Fruit fly (Drosophila melanogaster) whole organism, wandering third instar larva: Measurements from ENCODE around the gene CG15625.

ENCODE experiments used
- Abd-B ChIP-seq: fragments of >200 bp; optimal IDR thresholded peaks from 2 replicates; lab custom pipeline; 2017; ENCODE audit warnings: missing biosample characterization, missing genetic modification characterization
- CG9705 ChIP-seq: fragments of 200-800 bp; sonication (Bioruptor generic); optimal IDR thresholded peaks from 2 replicates; lab custom pipeline; 2018; ENCODE audit warnings: missing biosample characterization, mild to moderate bottlenecking, missing genetic modification characterization
- Dfd ChIP-seq: fragments of >200 bp; optimal IDR thresholded peaks from 2 replicates; lab custom pipeline; 2017; ENCODE audit warnings: missing biosample characterization, missing genetic modification characterization
- Dif ChIP-seq: fragments of 200-275, 200-300 bp; sonication (Bioruptor generic); optimal IDR thresholded peaks from 2 replicates; lab custom pipeline; 2018; ENCODE audit warnings: missing biosample characterization, missing genetic modification characterization; ENCODE audit not compliant: partially characterized antibody
- GATAd ChIP-seq: sonication (Bioruptor generic); optimal IDR thresholded peaks from 2 replicates; lab custom pipeline; 2016; ENCODE audit warnings: missing biosample characterization, missing genetic modification characterization
- Hr78 ChIP-seq: fragments of >200 bp; optimal IDR thresholded peaks from 2 replicates; lab custom pipeline; 2017; ENCODE audit warnings: missing biosample characterization, missing genetic modification characterization
- Hr83 ChIP-seq: fragments of 200-300 bp; sonication (Bioruptor generic); optimal IDR thresholded peaks from 2 replicates; lab custom pipeline; 2016; ENCODE audit warnings: missing biosample characterization, mild to moderate bottlenecking, missing genetic modification characterization, moderate library complexity; ENCODE audit not compliant: poor library complexity, severe bottlenecking
- Mio ChIP-seq: sonication (Bioruptor generic); optimal IDR thresholded peaks from 2 replicates; lab custom pipeline; 2016; ENCODE audit warnings: missing biosample characterization, missing genetic modification characterization
- Myc ChIP-seq: fragments of >200 bp; optimal IDR thresholded peaks from 2 replicates; lab custom pipeline; 2017
- OdsH ChIP-seq: fragments of 200-800 bp; sonication (Bioruptor generic); optimal IDR thresholded peaks from 2 replicates; lab custom pipeline; 2016; ENCODE audit warnings: missing biosample characterization, mild to moderate bottlenecking, missing genetic modification characterization
- Rel ChIP-seq, 2 experiments: fragments of 200-800 bp; sonication (Bioruptor generic) in 1 of 2; optimal IDR thresholded peaks; 2 replicates in 1 of 2; 3 replicates in 1 of 2; lab custom pipeline; 2016 to 2019; ENCODE audit warnings: mild to moderate bottlenecking in 2 of 2, missing biosample characterization in 2 of 2, missing genetic modification characterization in 2 of 2, moderate library complexity in 1 of 2
- Sp1 ChIP-seq: fragments of 200-800 bp; sonication (Bioruptor generic); optimal IDR thresholded peaks from 3 replicates; lab custom pipeline; 2019; ENCODE audit warnings: missing biosample characterization, mild to moderate bottlenecking, missing genetic modification characterization, moderate library complexity
- Vsx2 ChIP-seq: fragments of 200-300, 225-300 bp; sonication (Bioruptor generic); optimal IDR thresholded peaks from 2 replicates; lab custom pipeline; 2018; ENCODE audit warnings: missing biosample characterization, missing genetic modification characterization; ENCODE audit not compliant: partially characterized antibody
- br ChIP-seq: fragments of 200-800 bp; sonication (Bioruptor generic); optimal IDR thresholded peaks from 2 replicates; lab custom pipeline; 2016; ENCODE audit warnings: missing biosample characterization, missing genetic modification characterization
- brk ChIP-seq: fragments of 200-800 bp; sonication (Bioruptor generic); optimal IDR thresholded peaks from 2 replicates; lab custom pipeline; 2016; ENCODE audit warnings: missing biosample characterization, mild to moderate bottlenecking, missing genetic modification characterization
- dl ChIP-seq, 2 experiments: fragments of 175-275, 200-275 bp in 1 of 2; fragments of 200-275 bp in 1 of 2; sonication (Bioruptor generic); optimal IDR thresholded peaks; lab custom pipeline; 2018; ENCODE audit warnings: mild to moderate bottlenecking in 2 of 2, missing biosample characterization in 2 of 2, missing genetic modification characterization in 2 of 2, moderate library complexity in 2 of 2; ENCODE audit not compliant: partially characterized antibody in 2 of 2, insufficient read depth in 1 of 2
- dsf ChIP-seq: sonication (Bioruptor generic); optimal IDR thresholded peaks from 2 replicates; lab custom pipeline; 2016; ENCODE audit warnings: missing biosample characterization, missing genetic modification characterization, borderline replicate concordance
- ey ChIP-seq: fragments of 200-800 bp; sonication (Bioruptor generic); optimal IDR thresholded peaks from 2 replicates; lab custom pipeline; 2016; ENCODE audit warnings: missing biosample characterization, missing genetic modification characterization
- foxo ChIP-seq, 2 experiments: fragments of 200-800 bp; sonication (Bioruptor generic); optimal IDR thresholded peaks; 2 replicates in 1 of 2; 3 replicates in 1 of 2; lab custom pipeline; 2016 to 2017; ENCODE audit warnings: missing biosample characterization in 2 of 2, missing genetic modification characterization in 2 of 2
- fru ChIP-seq: fragments of 200-800 bp; sonication (Bioruptor generic); optimal IDR thresholded peaks from 3 replicates; lab custom pipeline; 2016; ENCODE audit warnings: missing biosample characterization, mild to moderate bottlenecking, missing genetic modification characterization
- h ChIP-seq: fragments of 200-800 bp; sonication (Bioruptor generic); optimal IDR thresholded peaks from 3 replicates; lab custom pipeline; 2016; ENCODE audit warnings: missing biosample characterization, mild to moderate bottlenecking, missing genetic modification characterization
- jim ChIP-seq: fragments of 175-275, 200-325 bp; sonication (Bioruptor generic); optimal IDR thresholded peaks from 2 replicates; lab custom pipeline; 2016; ENCODE audit warnings: missing biosample characterization, mild to moderate bottlenecking, missing genetic modification characterization
- lola ChIP-seq: fragments of >200 bp; optimal IDR thresholded peaks from 2 replicates; lab custom pipeline; 2017; ENCODE audit warnings: missing biosample characterization, missing genetic modification characterization
- pan ChIP-seq: fragments of >200 bp; optimal IDR thresholded peaks from 2 replicates; lab custom pipeline; 2017
- psq ChIP-seq: fragments of 200-800 bp; sonication (Bioruptor generic); optimal IDR thresholded peaks from 3 replicates; lab custom pipeline; 2017; ENCODE audit warnings: missing biosample characterization, mild to moderate bottlenecking, missing genetic modification characterization, moderate library complexity
- rgr ChIP-seq: fragments of 200-800 bp; sonication (Bioruptor generic); optimal IDR thresholded peaks from 3 replicates; lab custom pipeline; 2016; ENCODE audit warnings: missing biosample characterization, mild to moderate bottlenecking, missing genetic modification characterization
- sage ChIP-seq: fragments of 200-800 bp; sonication (Bioruptor generic); optimal IDR thresholded peaks from 2 replicates; lab custom pipeline; 2016; ENCODE audit warnings: missing biosample characterization, mild to moderate bottlenecking, missing genetic modification characterization
- sv ChIP-seq: fragments of 200-800 bp; sonication (Bioruptor generic); optimal IDR thresholded peaks from 3 replicates; lab custom pipeline; 2016; ENCODE audit warnings: missing biosample characterization, missing genetic modification characterization
- tai ChIP-seq: sonication (Bioruptor generic); optimal IDR thresholded peaks from 2 replicates; lab custom pipeline; 2016; ENCODE audit warnings: missing biosample characterization, missing genetic modification characterization
- woc ChIP-seq: sonication (Bioruptor generic); optimal IDR thresholded peaks from 2 replicates; lab custom pipeline; 2016; ENCODE audit warnings: missing biosample characterization, mild to moderate bottlenecking, missing genetic modification characterization

Gene CG15625

DNA sequence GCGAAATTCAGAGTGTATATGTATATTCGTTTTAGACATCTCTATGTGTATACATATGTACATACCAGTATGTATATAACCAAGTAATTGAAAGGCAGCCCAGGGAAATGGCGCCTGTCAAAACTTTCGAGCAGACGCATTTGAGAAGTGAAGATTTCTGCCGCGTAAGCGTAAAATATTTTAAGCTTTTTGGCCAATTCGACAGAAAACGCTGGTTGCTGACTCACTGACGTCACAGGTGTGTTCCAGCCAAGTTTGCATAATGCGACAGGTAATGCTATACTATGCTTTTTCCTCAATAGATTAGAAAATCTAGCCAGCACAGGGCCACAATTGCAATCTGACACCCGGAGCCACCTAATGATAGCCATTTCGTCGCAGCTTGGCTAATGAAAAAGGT is 26.9 kb downstream of the CG15625 start:
- TF ChIP-seq Dfd (GFP tag; lab: Kevin White, UChicago): no peak
- TF ChIP-seq ey: no peak
- no peak for TF ChIP-seq woc (GFP tag; lab: Kevin White, UChicago)
- no peak for TF ChIP-seq jim (GFP tag; lab: Kevin White, UChicago)
- no peak for TF ChIP-seq Vsx2 (GFP tag; lab: Kevin White, UChicago)
- TF ChIP-seq tai (GFP tag; lab: Kevin White, UChicago): no peak
- no peak for TF ChIP-seq psq (GFP tag; lab: Kevin White, UChicago)
- TF ChIP-seq lola (GFP tag; lab: Kevin White, UChicago): no peak

DNA sequence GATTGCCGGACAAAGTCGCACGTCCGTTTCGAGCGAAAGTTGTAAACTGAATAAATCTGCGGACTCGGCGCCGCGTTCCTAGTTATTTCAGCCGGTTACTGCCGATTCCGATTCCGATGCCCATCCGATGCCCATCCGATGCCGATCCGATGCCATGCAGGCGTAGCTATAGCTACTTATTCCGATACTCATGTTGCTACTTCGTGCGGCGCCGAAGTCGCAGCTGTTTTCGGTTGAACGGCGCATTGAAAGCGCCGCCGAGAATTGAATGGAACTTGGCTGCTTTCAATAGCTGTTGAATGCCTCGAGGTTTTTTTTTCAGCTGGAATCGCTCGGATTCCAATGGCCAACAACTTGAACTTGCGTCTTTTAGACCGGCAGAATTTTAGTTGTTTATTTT is 38.5 kb downstream of the CG15625 start:
- TF ChIP-seq sv (no peak), GATAd (GFP tag; lab: Kevin White, UChicago) (no peak), Myc (no peak), CG9705 (no peak), brk (GFP tag; lab: Kevin White, UChicago) (no peak), Dif (GFP tag; lab: Kevin White, UChicago) (no peak), sage (GFP tag; lab: Kevin White, UChicago) (no peak), Sp1 (GFP tag; lab: Kevin White, UChicago) (no peak), Rel (GFP tag; optimal IDR thresholded peaks at IDR 0.05; lab: Kevin White, UChicago) (no peak), Rel (tag; optimal IDR thresholded peaks at IDR 0.05; lab: Kevin White, UChicago) (no peak), fru (GFP tag; lab: Kevin White, UChicago) (no peak), tai (GFP tag; lab: Kevin White, UChicago) (no peak), Mio (GFP tag; lab: Kevin White, UChicago) (no peak), Hr83 (GFP tag; lab: Kevin White, UChicago) (no peak)

DNA sequence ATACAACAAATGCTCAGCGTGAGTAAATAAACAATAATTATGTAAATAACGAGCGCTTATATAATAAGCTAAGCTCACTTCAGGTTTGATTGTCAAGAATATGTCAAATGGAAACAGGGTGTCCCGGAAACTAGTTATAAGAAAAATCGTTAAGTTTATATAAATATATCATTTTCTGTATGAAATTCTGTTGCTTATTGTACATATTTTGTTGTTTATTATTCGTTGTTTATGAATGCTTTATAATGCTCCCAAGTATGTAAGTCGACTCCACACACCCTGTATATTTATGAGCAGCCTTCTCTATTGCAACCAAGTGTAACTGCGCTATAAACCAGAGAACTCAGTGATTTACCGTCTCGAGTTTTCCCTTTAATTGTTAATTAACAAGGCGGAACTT is 40.7 kb downstream of the CG15625 start:
- no peak for TF ChIP-seq OdsH (GFP tag; lab: Kevin White, UChicago)
- no peak for TF ChIP-seq Abd-B

DNA sequence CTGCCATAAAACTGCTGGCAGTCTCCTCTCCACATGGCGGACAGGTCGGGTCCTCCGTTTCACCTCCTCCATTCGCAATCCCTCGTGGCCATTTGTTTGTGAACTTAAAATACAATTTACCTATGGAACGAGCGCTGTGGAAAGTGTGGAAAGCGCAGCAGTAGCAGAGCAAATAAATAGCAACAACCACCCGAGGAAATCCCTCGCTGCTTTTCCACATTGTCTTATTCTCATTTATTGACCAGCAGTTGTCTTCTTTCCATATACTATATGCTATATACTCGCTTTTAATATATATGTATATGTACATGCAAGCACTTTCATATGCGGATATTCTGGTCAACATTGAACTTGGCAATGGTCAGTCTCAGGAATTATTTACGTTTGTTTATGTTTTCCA is 42.5 kb downstream of the CG15625 start, which contains the start of gene hoe1:
hoe1 (minus strand) TSS at position 101 of the 400 bp plus-strand sequence.
- TF ChIP-seq Hr78 (GFP tag; lab: Kevin White, UChicago) (no peak), tai (GFP tag; lab: Kevin White, UChicago) (no peak), Rel (GFP tag; optimal IDR thresholded peaks at IDR 0.05; lab: Kevin White, UChicago) (no peak), Rel (tag; optimal IDR thresholded peaks at IDR 0.05; lab: Kevin White, UChicago) (no peak), dsf (GFP tag; lab: Kevin White, UChicago) (no peak), pan (lab: Kevin White, UChicago) (no peak), foxo (GFP tag; optimal IDR thresholded peaks at IDR 0.05; lab: Kevin White, UChicago) (no peak), sv (no peak), br (GFP tag; lab: Kevin White, UChicago) (no peak), rgr (GFP tag; lab: Kevin White, UChicago) (no peak), Myc (no peak), woc (GFP tag; lab: Kevin White, UChicago) (no peak), h (GFP tag; lab: Kevin White, UChicago) (no peak), GATAd (GFP tag; lab: Kevin White, UChicago) (no peak)

DNA sequence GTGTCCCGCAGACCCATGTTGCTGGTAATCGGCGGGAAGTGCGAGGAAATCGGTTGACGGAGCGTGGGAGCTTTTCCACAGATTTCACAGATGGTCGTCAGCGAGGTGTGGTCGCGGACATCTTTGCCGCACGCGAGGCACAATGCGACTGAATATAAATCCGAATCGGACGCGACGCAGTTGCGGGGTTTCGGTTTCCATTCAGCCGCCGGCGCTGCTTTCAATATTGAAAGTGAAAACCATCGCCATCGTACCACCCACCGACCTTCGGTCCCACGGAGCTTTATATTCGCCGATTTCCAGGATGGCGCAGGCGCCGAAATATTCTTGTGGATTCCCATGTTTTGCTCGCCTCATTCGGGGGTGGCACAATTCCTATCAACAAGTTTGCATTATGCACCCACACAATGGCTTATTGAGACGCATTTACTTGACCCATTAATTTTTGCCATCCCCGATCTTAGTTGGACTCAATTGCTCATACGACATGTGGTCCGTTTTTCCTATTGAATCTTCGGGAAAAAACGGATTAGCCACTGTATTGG is 46.6 kb downstream of the CG15625 start, which contains the start of gene hoe2:
hoe2 (minus strand) TSS at position 126 of the 545 bp plus-strand sequence.
- TF ChIP-seq dl (GFP tag; optimal IDR thresholded peaks at IDR 0.05; lab: Kevin White, UChicago; ENCODE audit: insufficient read depth in 1 of 2, partially characterized antibody in 2 of 2) (no peak), tai (GFP tag; lab: Kevin White, UChicago) (no peak)
